Worm (Caenorhabditis elegans) whole organism, L1 larva: ENCODE measurements around the gene R07D5.2.

Experiments
- C16A3.4 ChIP-seq: fragments of 150-350 bp; optimal IDR thresholded peaks from 2 replicates; lab custom pipeline; 2014; ENCODE audit warnings: missing biosample characterization, missing genetic modification characterization
- alr-1 ChIP-seq: fragments of 200-800 bp; sonication (Bioruptor generic); optimal IDR thresholded peaks from 2 replicates; lab custom pipeline; 2018; ENCODE audit warnings: borderline replicate concordance, mild to moderate bottlenecking, missing genetic modification characterization, missing compliant biosample characterization
- egl-27 ChIP-seq, 2 experiments: fragments of 150-350 bp in 1 of 2; sonication (generic microtip); optimal IDR thresholded peaks; 3 replicates each; lab custom pipeline; 2017 to 2018; ENCODE audit warnings: missing biosample characterization in 2 of 2, missing genetic modification characterization in 2 of 2, missing genetic modification reagents in 2 of 2
- fkh-10 ChIP-seq: sonication (generic microtip); optimal IDR thresholded peaks from 2 replicates; lab custom pipeline; 2017; ENCODE audit warnings: missing biosample characterization, missing genetic modification reagents, missing genetic modification characterization
- lin-15B ChIP-seq: fragments of 150-350 bp; sonication (generic microtip); optimal IDR thresholded peaks from 3 replicates; lab custom pipeline; 2014; ENCODE audit warnings: missing biosample characterization, missing genetic modification characterization
- nhr-11 ChIP-seq: fragments of 150-350 bp; optimal IDR thresholded peaks from 2 replicates; lab custom pipeline; 2014; ENCODE audit warnings: missing biosample characterization, missing genetic modification characterization
- nhr-237 ChIP-seq: fragments of 150-350 bp; optimal IDR thresholded peaks from 2 replicates; lab custom pipeline; 2014; ENCODE audit warnings: missing biosample characterization, missing genetic modification characterization
- skn-1 ChIP-seq: fragments of 150-350 bp; optimal IDR thresholded peaks from 2 replicates; lab custom pipeline; 2014; ENCODE audit warnings: missing biosample characterization, missing genetic modification characterization

ce11 chrX:15081486-15081885, 34.9 kb downstream of the R07D5.2 start:
- TF ChIP-seq skn-1 (tag; lab: Kevin White, UChicago) (no peak), fkh-10 (GFP tag; lab: Kevin White, UChicago) (no peak), egl-27 (tag; optimal IDR thresholded peaks at IDR 0.05; lab: Kevin White, UChicago) (no peak), nhr-237 (no peak), alr-1 (no peak), lin-15B (tag; lab: Kevin White, UChicago) (no peak), nhr-11 (tag; lab: Kevin White, UChicago) (no peak), C16A3.4 (no peak)
